Fruit fly (Drosophila melanogaster) whole organism, pupa: ENCODE results near the gene CG13700.

Experiments used
- CG10348 ChIP-seq: fragments of 200-800 bp; sonication (Bioruptor generic); IDR thresholded peaks from 2 replicates; pipeline ENCODE4 v1.3.6; 2022; ENCODE audit warnings: missing biosample characterization, missing genetic modification characterization
- CG12605 ChIP-seq: fragments of 200-800 bp; sonication (Bioruptor generic); IDR thresholded peaks from 2 replicates; pipeline ENCODE4 v1.3.6; 2022; ENCODE audit warnings: missing biosample characterization, missing genetic modification characterization
- CG13204 ChIP-seq: fragments of 200-800 bp; sonication (Bioruptor generic); optimal IDR thresholded peaks from 2 replicates; lab custom pipeline; 2018; ENCODE audit warnings: missing biosample characterization, mild to moderate bottlenecking, missing genetic modification characterization, moderate library complexity
- CG14655 ChIP-seq: fragments of 200-800 bp; sonication (Bioruptor generic); optimal IDR thresholded peaks from 3 replicates; lab custom pipeline; 2017; ENCODE audit warnings: mild to moderate bottlenecking, missing biosample characterization, missing genetic modification reagents, missing genetic modification characterization
- CG15710 ChIP-seq: fragments of 200-800 bp; sonication (Bioruptor generic); optimal IDR thresholded peaks from 2 replicates; lab custom pipeline; 2018; ENCODE audit warnings: missing biosample characterization, mild to moderate bottlenecking, missing genetic modification characterization, moderate library complexity
- CG17806 ChIP-seq: fragments of 200-800 bp; sonication (Bioruptor generic); optimal IDR thresholded peaks from 2 replicates; lab custom pipeline; 2018; ENCODE audit warnings: missing biosample characterization, mild to moderate bottlenecking, missing genetic modification characterization, moderate library complexity
- CG32121 ChIP-seq: fragments of 200-800 bp; sonication (Bioruptor generic); IDR thresholded peaks from 2 replicates; pipeline ENCODE4 v1.3.6; 2022; ENCODE audit warnings: missing biosample characterization, missing genetic modification characterization
- CG34367 ChIP-seq: fragments of 200-800 bp; sonication (Bioruptor generic); optimal IDR thresholded peaks from 2 replicates; lab custom pipeline; 2018; ENCODE audit warnings: missing biosample characterization, mild to moderate bottlenecking, missing genetic modification characterization
- CG4496 ChIP-seq: fragments of 200-800 bp; sonication (Bioruptor generic); IDR thresholded peaks from 3 replicates; pipeline ENCODE4 v1.3.6; 2022; ENCODE audit warnings: missing biosample characterization, missing genetic modification characterization
- CG8159 ChIP-seq: fragments of 200-800 bp; sonication (Bioruptor generic); optimal IDR thresholded peaks from 3 replicates; lab custom pipeline; 2018; ENCODE audit warnings: missing biosample characterization, mild to moderate bottlenecking, missing genetic modification characterization, moderate library complexity
- CG8301 ChIP-seq: fragments of 200-800 bp; sonication (Bioruptor generic); optimal IDR thresholded peaks from 2 replicates; lab custom pipeline; 2018; ENCODE audit warnings: missing biosample characterization, mild to moderate bottlenecking, missing genetic modification characterization
- CG9948 ChIP-seq: fragments of 200-800 bp; sonication (Bioruptor generic); optimal IDR thresholded peaks from 2 replicates; lab custom pipeline; 2018; ENCODE audit warnings: missing biosample characterization, mild to moderate bottlenecking, missing genetic modification characterization, moderate library complexity
- D1 ChIP-seq: fragments of 200-800 bp; sonication (Bioruptor generic); optimal IDR thresholded peaks from 2 replicates; lab custom pipeline; 2018; ENCODE audit warnings: missing biosample characterization, mild to moderate bottlenecking, missing genetic modification characterization, moderate library complexity
- EcR ChIP-seq: fragments of 200-800 bp; sonication (Bioruptor generic); optimal IDR thresholded peaks from 3 replicates; lab custom pipeline; 2019; ENCODE audit warnings: missing biosample characterization, missing genetic modification characterization, mild to moderate bottlenecking, moderate library complexity, missing genetic modification reagents
- Ets98B ChIP-seq: fragments of 200-800 bp; sonication (Bioruptor generic); IDR thresholded peaks from 2 replicates; pipeline ENCODE4 v1.3.6; 2022; ENCODE audit warnings: missing biosample characterization, missing genetic modification characterization
- Pif1A ChIP-seq: fragments of 200-800 bp; sonication (Bioruptor generic); optimal IDR thresholded peaks from 3 replicates; lab custom pipeline; 2016; ENCODE audit warnings: missing biosample characterization, missing genetic modification characterization
- Pif1B ChIP-seq: fragments of 200-800 bp; sonication (Bioruptor generic); optimal IDR thresholded peaks from 3 replicates; lab custom pipeline; 2016; ENCODE audit warnings: missing biosample characterization, missing genetic modification characterization
- Snoo ChIP-seq: fragments of 200-800 bp; sonication (Bioruptor generic); optimal IDR thresholded peaks from 3 replicates; lab custom pipeline; 2017; ENCODE audit warnings: missing biosample characterization, mild to moderate bottlenecking, missing genetic modification characterization, inconsistent platforms
- fd96Ca ChIP-seq: fragments of 200-800 bp; sonication (Bioruptor generic); IDR thresholded peaks from 3 replicates; pipeline ENCODE4 v1.3.6; 2022; ENCODE audit warnings: missing biosample characterization, missing genetic modification characterization
- gl ChIP-seq: fragments of 200-800 bp; sonication (Bioruptor generic); optimal IDR thresholded peaks from 2 replicates; lab custom pipeline; 2018; ENCODE audit warnings: missing biosample characterization, mild to moderate bottlenecking, missing genetic modification characterization
- rn ChIP-seq: fragments of 200-800 bp; sonication (Bioruptor generic); IDR thresholded peaks from 2 replicates; pipeline ENCODE4 v1.3.6; 2022; ENCODE audit warnings: missing biosample characterization, missing genetic modification characterization

The CG13700 gene

DNA sequence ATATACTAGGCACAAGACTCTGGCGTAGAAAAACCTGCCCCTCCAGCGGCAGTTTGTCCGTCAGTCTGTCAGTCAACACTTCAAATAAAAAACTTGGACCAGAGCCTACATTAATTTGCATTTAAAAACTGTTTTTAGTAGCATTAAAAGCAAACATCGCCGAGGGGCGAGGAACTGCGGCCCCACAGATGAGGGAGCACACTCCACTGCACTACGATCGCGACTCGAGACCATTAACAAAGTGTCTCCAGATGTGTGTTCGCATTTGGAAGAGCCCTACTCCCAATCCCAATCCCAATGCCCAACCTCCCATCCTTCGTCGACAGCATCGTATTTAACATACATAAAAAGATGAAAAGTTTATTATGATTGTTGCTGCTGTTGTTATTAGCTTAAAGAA is 34.6 kb downstream of the CG13700 start:
- TF ChIP-seq D1 (tag; lab: Kevin White, UChicago) (no peak), CG12605 (no peak), Pif1A (no peak), CG8301 (tag; lab: Kevin White, UChicago) (no peak), Pif1B (GFP tag; lab: Kevin White, UChicago) (no peak), CG4496 (GFP tag; lab: Robert Waterston, UW) (no peak), EcR (GFP tag; lab: Kevin White, UChicago) (no peak), CG8159 (tag; lab: Kevin White, UChicago) (no peak), CG15710 (no peak), CG13204 (no peak), CG32121 (GFP tag; lab: Robert Waterston, UW) (no peak)

DNA sequence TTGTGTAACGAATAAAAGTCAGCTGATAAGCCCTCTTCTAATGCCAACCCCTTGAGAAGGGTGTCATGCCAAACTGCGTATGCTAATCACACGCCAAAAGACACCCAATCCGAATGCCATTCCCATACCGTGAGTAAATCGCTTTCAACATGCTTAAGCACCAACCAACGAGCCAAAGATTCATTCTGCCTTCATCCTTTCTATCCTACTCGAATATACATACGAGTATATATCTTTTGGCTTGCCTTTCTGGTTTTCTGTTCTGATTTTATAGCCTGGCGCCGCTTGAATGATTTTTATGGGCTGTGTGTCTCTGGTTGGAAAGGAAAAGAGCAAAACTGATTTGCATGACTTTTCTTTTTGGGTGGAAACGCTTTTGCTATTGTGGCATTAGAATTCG is 35.5 kb downstream of the CG13700 start:
- TF ChIP-seq Pif1B (GFP tag; lab: Kevin White, UChicago) = no peak
- no peak for TF ChIP-seq D1 (tag; lab: Kevin White, UChicago)

DNA sequence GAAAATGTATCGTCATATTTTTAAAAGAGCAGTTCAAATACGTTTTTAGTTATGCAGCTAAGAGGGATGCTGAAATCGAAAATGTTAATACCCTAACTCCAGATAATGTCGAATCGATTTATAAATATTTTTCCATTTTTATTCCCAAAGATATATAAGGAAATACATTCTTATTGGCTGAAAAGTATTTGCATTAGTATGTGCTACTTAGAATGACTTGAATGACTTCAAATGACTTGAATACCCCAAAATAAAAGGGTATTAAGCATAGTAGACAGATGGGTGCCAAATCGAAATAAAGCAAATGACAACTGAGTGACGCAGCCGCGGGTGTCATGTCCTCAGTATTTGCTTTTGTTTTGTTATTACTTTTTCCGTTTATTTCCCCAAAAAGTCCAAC is 42.3 kb downstream of the CG13700 start:
- TF ChIP-seq CG10348 (GFP tag; lab: Robert Waterston, UW) = no peak
- TF ChIP-seq rn (GFP tag; lab: Robert Waterston, UW) = no peak
- no peak for TF ChIP-seq Ets98B (GFP tag; lab: Robert Waterston, UW)
- TF ChIP-seq CG17806 (tag; lab: Kevin White, UChicago) = no peak
- TF ChIP-seq CG4496 (GFP tag; lab: Robert Waterston, UW) = no peak
- no peak for TF ChIP-seq gl
- TF ChIP-seq CG9948 = no peak
- no peak for TF ChIP-seq EcR (GFP tag; lab: Kevin White, UChicago)
- no peak for TF ChIP-seq fd96Ca (GFP tag; lab: Robert Waterston, UW)
- no peak for TF ChIP-seq Pif1B (GFP tag; lab: Kevin White, UChicago)
- no peak for TF ChIP-seq D1 (tag; lab: Kevin White, UChicago)
- no peak for TF ChIP-seq CG12605
- TF ChIP-seq CG8301 (tag; lab: Kevin White, UChicago) = no peak

dm6 chr3L:18257001-18257400 is 44.1 kb downstream of the CG13700 start:
- peak; percentile 10 for TF ChIP-seq CG15710
- TF ChIP-seq fd96Ca (GFP tag; lab: Robert Waterston, UW) = 0 out of 3 replicates have a peak, but pooled peaks have one; percentile 7
- peak; percentile 34 for TF ChIP-seq CG8301 (tag; lab: Kevin White, UChicago)
- TF ChIP-seq CG8159 (tag; lab: Kevin White, UChicago) = peak; percentile 5
- TF ChIP-seq Pif1A = no peak
- peak; percentile 50 for TF ChIP-seq CG14655 (GFP tag; lab: Kevin White, UChicago)
- peak; percentile 19 for TF ChIP-seq CG17806 (tag; lab: Kevin White, UChicago)
- no peak for TF ChIP-seq CG10348 (GFP tag; lab: Robert Waterston, UW)

DNA sequence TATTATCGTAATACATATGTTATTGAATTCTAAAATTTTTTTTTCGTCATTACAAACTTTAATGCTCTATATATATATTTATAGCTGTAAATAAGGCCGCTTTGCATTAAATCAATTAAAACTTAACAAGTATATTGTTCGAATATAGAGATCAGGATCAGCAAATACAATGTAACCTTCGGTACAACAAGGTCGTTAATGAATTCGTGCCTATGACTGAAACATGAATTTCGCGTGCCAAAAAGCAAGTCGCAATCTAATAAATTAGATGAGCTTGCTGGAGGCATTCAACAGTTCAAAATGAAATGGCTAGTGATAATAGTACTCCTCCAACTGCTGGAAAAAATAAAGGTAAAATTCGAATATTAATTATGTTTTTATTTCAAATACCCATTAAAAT is 49.3 kb downstream of the CG13700 start, which contains the start of gene CheA75a:
TSS of gene CheA75a (plus strand) at position 301 of the 400 bp plus-strand sequence.
- TF ChIP-seq EcR (GFP tag; lab: Kevin White, UChicago) = no peak
- no peak for TF ChIP-seq CG9948
- no peak for TF ChIP-seq CG8301 (tag; lab: Kevin White, UChicago)
- TF ChIP-seq CG13204 = no peak
- no peak for TF ChIP-seq CG10348 (GFP tag; lab: Robert Waterston, UW)
- TF ChIP-seq rn (GFP tag; lab: Robert Waterston, UW) = no peak
- no peak for TF ChIP-seq Snoo (tag; lab: Kevin White, UChicago)
- no peak for TF ChIP-seq CG15710
- no peak for TF ChIP-seq CG12605
- TF ChIP-seq fd96Ca (GFP tag; lab: Robert Waterston, UW) = no peak
- no peak for TF ChIP-seq CG32121 (GFP tag; lab: Robert Waterston, UW)
- no peak for TF ChIP-seq CG17806 (tag; lab: Kevin White, UChicago)
- TF ChIP-seq gl = no peak
- TF ChIP-seq Ets98B (GFP tag; lab: Robert Waterston, UW) = no peak
- TF ChIP-seq CG8159 (tag; lab: Kevin White, UChicago) = no peak
- no peak for TF ChIP-seq Pif1A
- TF ChIP-seq D1 (tag; lab: Kevin White, UChicago) = no peak

dm6 chr3L:18250652-18251051 is 50.4 kb downstream of the CG13700 start:
- TF ChIP-seq CG8159 (tag; lab: Kevin White, UChicago) = no peak
- no peak for TF ChIP-seq rn (GFP tag; lab: Robert Waterston, UW)
- TF ChIP-seq CG9948 = peak; percentile 5
- no peak for TF ChIP-seq Pif1A
- no peak for TF ChIP-seq CG15710
- TF ChIP-seq Snoo (tag; lab: Kevin White, UChicago) = no peak
- TF ChIP-seq gl = no peak
- no peak for TF ChIP-seq CG34367 (tag; lab: Kevin White, UChicago)
- TF ChIP-seq CG13204 = no peak
- no peak for TF ChIP-seq CG32121 (GFP tag; lab: Robert Waterston, UW)
- TF ChIP-seq Ets98B (GFP tag; lab: Robert Waterston, UW) = peak; percentile 33; the same call in 1 of the 2 replicates
- TF ChIP-seq CG4496 (GFP tag; lab: Robert Waterston, UW) = peak; percentile 52; the same call in 2 of the 3 replicates
- TF ChIP-seq fd96Ca (GFP tag; lab: Robert Waterston, UW) = peak; percentile 48; the same call in 1 of the 3 replicates
- peak; percentile 51 for TF ChIP-seq CG8301 (tag; lab: Kevin White, UChicago)
- TF ChIP-seq D1 (tag; lab: Kevin White, UChicago) = no peak
- TF ChIP-seq CG17806 (tag; lab: Kevin White, UChicago) = peak; percentile 22
- no peak for TF ChIP-seq EcR (GFP tag; lab: Kevin White, UChicago)
- TF ChIP-seq CG14655 (GFP tag; lab: Kevin White, UChicago) = peak; percentile 57
- TF ChIP-seq, all 21 proteins: peak for 7
